Worm (Caenorhabditis elegans) whole organism, L4/young adult: ENCODE measurements around the gene C16C10.1.

Experiments
- W03F9.2 ChIP-seq: fragments of 150-350 bp; optimal IDR thresholded peaks from 2 replicates; lab custom pipeline; 2014; ENCODE audit warnings: missing biosample characterization, missing genetic modification characterization
- dao-5 ChIP-seq: sonication (generic microtip); optimal IDR thresholded peaks from 2 replicates; lab custom pipeline; 2016; ENCODE audit warnings: missing genotype, missing genetic modification characterization, moderate library complexity, missing compliant biosample characterization
- him-1 ChIP-seq: sonication (generic microtip); optimal IDR thresholded peaks from 2 replicates; lab custom pipeline; 2016; ENCODE audit warnings: missing genotype, missing genetic modification reagents, missing genetic modification characterization, missing compliant biosample characterization

ce11 chrIII:4168665-4169064, 12.6 kb downstream of the C16C10.1 start, which contains the start of gene ccdc-55:
- TF ChIP-seq dao-5 (tag; lab: Kevin White, UChicago) (no peak), him-1 (tag; lab: Kevin White, UChicago) (no peak), W03F9.2 (tag; lab: Kevin White, UChicago) (no peak)
